Fruit fly (Drosophila melanogaster): ENCODE data around the gene CG5958.

Gene CG5958

DNA sequence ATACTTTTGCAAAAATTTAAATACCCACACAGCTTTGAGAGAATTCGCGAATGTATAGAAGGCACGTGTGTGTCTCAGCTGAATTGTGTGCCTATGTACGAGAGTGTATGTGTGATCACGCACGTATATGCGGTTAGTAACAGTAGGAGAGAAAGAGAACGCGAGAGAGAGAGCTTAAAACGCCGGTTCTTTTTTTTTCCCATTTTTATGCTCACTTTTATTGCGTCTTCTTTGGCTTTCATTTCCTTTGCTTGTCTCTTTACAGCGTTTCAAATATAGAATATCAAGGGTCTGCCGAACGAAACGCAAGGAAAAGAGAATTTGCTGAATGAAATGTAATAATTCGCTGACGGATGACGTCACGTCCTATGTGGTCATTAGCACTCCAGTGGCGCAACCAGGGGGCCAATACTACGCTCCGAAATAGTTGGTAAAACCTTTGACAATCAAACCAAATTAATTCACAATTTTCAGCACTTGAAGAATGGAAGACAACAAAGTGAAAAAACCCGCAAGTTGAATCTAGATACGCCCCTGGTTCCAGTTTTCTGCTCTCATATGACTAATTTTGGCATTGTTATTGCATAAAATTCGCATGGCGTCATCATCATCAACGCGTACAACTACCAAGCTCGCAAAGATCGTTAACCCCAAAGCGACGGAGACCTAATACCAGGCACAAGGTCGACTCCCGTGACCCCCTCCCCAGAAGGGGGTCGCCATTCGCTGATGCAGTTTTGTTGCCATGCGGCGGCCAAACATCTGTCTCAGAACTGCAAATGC, 8.2 kb downstream of the CG5958 start (continued):
- TF ChIP-seq otp (GFP tag; IDR thresholded peaks at IDR 0.05): no peak
- peak; percentile 31; the same call in 1 of the 2 replicates for TF ChIP-seq CG14667 (GFP tag; IDR thresholded peaks at IDR 0.05)
- TF ChIP-seq CG12299 (tag; optimal IDR thresholded peaks at IDR 0.05): no peak
- no peak for TF ChIP-seq CG17912 (GFP tag; optimal IDR thresholded peaks at IDR 0.05)
- peak; percentile 58 for TF ChIP-seq CG30403 (GFP tag; optimal IDR thresholded peaks at IDR 0.05)
- 0 out of 3 replicates have a peak, but pooled peaks have one; percentile 20 for TF ChIP-seq H15 (GFP tag; IDR thresholded peaks at IDR 0.05)
- TF ChIP-seq CG10959 (GFP tag; IDR thresholded peaks at IDR 0.05): 0 out of 2 replicates have a peak, but pooled peaks have one; percentile 28
- peak; percentile 70; the same call in 1 of the 2 replicates for TF ChIP-seq Atf6 (GFP tag; IDR thresholded peaks at IDR 0.05)
- peak; percentile 35 for TF ChIP-seq disco-r (GFP tag; optimal IDR thresholded peaks at IDR 0.05)
- TF ChIP-seq CG4424 (GFP tag; optimal IDR thresholded peaks at IDR 0.05): no peak
- TF ChIP-seq D19A (tag; optimal IDR thresholded peaks at IDR 0.05): no peak
- no peak for TF ChIP-seq CG4854 (GFP tag; optimal IDR thresholded peaks at IDR 0.05)
- TF ChIP-seq CG18011 (GFP tag; optimal IDR thresholded peaks at IDR 0.05): peak; percentile 66
- TF ChIP-seq Aef1 (GFP tag; IDR thresholded peaks at IDR 0.05): peak; percentile 70
- no peak for TF ChIP-seq stwl (tag; optimal IDR thresholded peaks at IDR 0.05)
- TF ChIP-seq amos (GFP tag; IDR thresholded peaks at IDR 0.05; ENCODE audit: partially characterized antibody): no peak
- TF ChIP-seq HLH54F (GFP tag; optimal IDR thresholded peaks at IDR 0.05): peak; percentile 86
- TF ChIP-seq bab2 (GFP tag; optimal IDR thresholded peaks at IDR 0.05): peak; percentile 50
- TF ChIP-seq CG13894 (tag; optimal IDR thresholded peaks at IDR 0.05): peak; percentile 29
- TF ChIP-seq CG6765 (GFP tag; optimal IDR thresholded peaks at IDR 0.05): no peak
- TF ChIP-seq lov (optimal IDR thresholded peaks at IDR 0.05): no peak
- TF ChIP-seq lov (GFP tag; IDR thresholded peaks at IDR 0.05): no peak
- TF ChIP-seq crc (GFP tag; optimal IDR thresholded peaks at IDR 0.05): peak; percentile 41
- no peak for TF ChIP-seq CG6791 (GFP tag; IDR thresholded peaks at IDR 0.05; ENCODE audit: partially characterized antibody)
- TF ChIP-seq Blimp-1 (GFP tag; optimal IDR thresholded peaks at IDR 0.05): no peak
- TF ChIP-seq Dp (GFP tag; optimal IDR thresholded peaks at IDR 0.05): no peak
- TF ChIP-seq D (optimal IDR thresholded peaks at IDR 0.05): no peak
- no peak for TF ChIP-seq D (GFP tag; optimal IDR thresholded peaks at IDR 0.05)
- no peak for TF ChIP-seq CG18262 (tag; optimal IDR thresholded peaks at IDR 0.05)
- TF ChIP-seq Hmr (GFP tag; optimal IDR thresholded peaks at IDR 0.05): peak; percentile 85
- peak; percentile 70 for TF ChIP-seq Ada2b (GFP tag; IDR thresholded peaks at IDR 0.05)
- TF ChIP-seq CG8281 (tag; optimal IDR thresholded peaks at IDR 0.05): no peak
- no peak for TF ChIP-seq CG15073 (GFP tag; optimal IDR thresholded peaks at IDR 0.05)
- no peak for TF ChIP-seq run (tag; optimal IDR thresholded peaks at IDR 0.05)
- no peak for TF ChIP-seq insv (GFP tag; optimal IDR thresholded peaks at IDR 0.05)
- no peak for TF ChIP-seq sima (GFP tag; optimal IDR thresholded peaks at IDR 0.05)
- peak; percentile 67 for TF ChIP-seq CG15514 (GFP tag; optimal IDR thresholded peaks at IDR 0.05)
- TF ChIP-seq Opbp (GFP tag; IDR thresholded peaks at IDR 0.05; ENCODE audit: partially characterized antibody): no peak
- no peak for TF ChIP-seq kni (GFP tag; optimal IDR thresholded peaks at IDR 0.05)
- no peak for TF ChIP-seq HLHmδ (GFP tag; optimal IDR thresholded peaks at IDR 0.05)
- TF ChIP-seq CG15011 (GFP tag; optimal IDR thresholded peaks at IDR 0.05): peak; percentile 38
- peak; percentile 88 for TF ChIP-seq gro (GFP tag; optimal IDR thresholded peaks at IDR 0.05)
- no peak for TF ChIP-seq CG17802 (tag; optimal IDR thresholded peaks at IDR 0.05)
- no peak for TF ChIP-seq Dfd (GFP tag; optimal IDR thresholded peaks at IDR 0.05)
- no peak for TF ChIP-seq trem (tag; optimal IDR thresholded peaks at IDR 0.05)
- TF ChIP-seq HLH3B (GFP tag; IDR thresholded peaks at IDR 0.05): 0 out of 2 replicates have a peak, but pooled peaks have one; percentile 7
- TF ChIP-seq Abd-B (GFP tag; optimal IDR thresholded peaks at IDR 0.05): peak; percentile 37
- peak; percentile 39 for TF ChIP-seq NK7.1 (GFP tag; optimal IDR thresholded peaks at IDR 0.05)
- TF ChIP-seq lbe (GFP tag; optimal IDR thresholded peaks at IDR 0.05): peak; percentile 68
